Fruit fly (Drosophila melanogaster) whole organism, embryonic: ENCODE data around the gene Pex1.

Source experiments
- Ada2b ChIP-seq: fragments of 200-800 bp; sonication (Bioruptor generic); IDR thresholded peaks from 2 replicates; pipeline ENCODE4 v1.3.6; 2022; ENCODE audit warnings: missing biosample characterization, missing genetic modification characterization
- Atf3 ChIP-seq: fragments of 200-800 bp; sonication (Bioruptor generic); optimal IDR thresholded peaks from 3 replicates; lab custom pipeline; 2016; ENCODE audit warnings: missing biosample characterization, missing genetic modification characterization
- BEAF-32 ChIP-seq: fragments of 200-800 bp; sonication (Bioruptor generic); optimal IDR thresholded peaks from 3 replicates; lab custom pipeline; 2017; ENCODE audit warnings: missing biosample characterization, missing genetic modification characterization, mild to moderate bottlenecking, moderate library complexity, missing genetic modification reagents
- CG1024 ChIP-seq: fragments of 200-800 bp; sonication (Bioruptor generic); IDR thresholded peaks from 2 replicates; pipeline ENCODE4 v1.3.6; 2022; ENCODE audit warnings: missing biosample characterization, missing genetic modification characterization
- CG10431 ChIP-seq: fragments of 200-800 bp; sonication (Bioruptor generic); optimal IDR thresholded peaks from 3 replicates; lab custom pipeline; 2018; ENCODE audit warnings: missing biosample characterization, mild to moderate bottlenecking, missing genetic modification characterization
- CG10565 ChIP-seq: fragments of 200-800 bp; sonication (Bioruptor generic); optimal IDR thresholded peaks from 3 replicates; lab custom pipeline; 2016; ENCODE audit warnings: missing biosample characterization, mild to moderate bottlenecking, missing genetic modification characterization
- CG11560 ChIP-seq: fragments of 200-800 bp; sonication (Bioruptor generic); IDR thresholded peaks from 3 replicates; pipeline ENCODE4 v1.3.6; 2022; ENCODE audit warnings: missing biosample characterization, missing genetic modification characterization
- CG15514 ChIP-seq: fragments of 200-800 bp; sonication (Bioruptor generic); optimal IDR thresholded peaks from 3 replicates; lab custom pipeline; 2017; ENCODE audit warnings: missing biosample characterization, missing genetic modification characterization, mild to moderate bottlenecking, moderate library complexity, missing genetic modification reagents
- CG1832 ChIP-seq: fragments of 200-800 bp; sonication (Bioruptor generic); optimal IDR thresholded peaks from 2 replicates; lab custom pipeline; 2017; ENCODE audit warnings: missing biosample characterization, mild to moderate bottlenecking, missing genetic modification characterization, inconsistent platforms
- CG18764 ChIP-seq: fragments of 200-800 bp; sonication (Bioruptor generic); optimal IDR thresholded peaks from 3 replicates; lab custom pipeline; 2016; ENCODE audit warnings: missing biosample characterization, missing genetic modification characterization
- CG30020 ChIP-seq: fragments of 200-800 bp; optimal IDR thresholded peaks from 2 replicates; lab custom pipeline; 2019; ENCODE audit warnings: missing biosample characterization, mild to moderate bottlenecking, missing genetic modification characterization, moderate library complexity
- CG31224 ChIP-seq: fragments of 200-800 bp; sonication (Bioruptor generic); IDR thresholded peaks from 2 replicates; pipeline ENCODE4 v1.3.6; 2022; ENCODE audit warnings: missing biosample characterization, missing genetic modification characterization
- CG4404 ChIP-seq: fragments of 200-800 bp; sonication (Bioruptor generic); IDR thresholded peaks from 2 replicates; pipeline ENCODE4 v1.3.6; 2022; ENCODE audit warnings: missing biosample characterization, missing genetic modification characterization
- CG4617 ChIP-seq: fragments of 200-800 bp; sonication (Bioruptor generic); optimal IDR thresholded peaks from 3 replicates; lab custom pipeline; 2016; ENCODE audit warnings: missing biosample characterization, missing genetic modification characterization, borderline replicate concordance
- CG6683 ChIP-seq: fragments of 200-800 bp; sonication (Bioruptor generic); optimal IDR thresholded peaks from 2 replicates; lab custom pipeline; 2017; ENCODE audit warnings: missing biosample characterization, mild to moderate bottlenecking, missing genetic modification characterization, missing genetic modification reagents
- CG6765 ChIP-seq: fragments of 200-800 bp; sonication (Bioruptor generic); optimal IDR thresholded peaks from 3 replicates; lab custom pipeline; 2017; ENCODE audit warnings: missing biosample characterization, mild to moderate bottlenecking, missing genetic modification characterization
- CG7357 ChIP-seq: fragments of 200-800 bp; sonication (Bioruptor generic); IDR thresholded peaks from 3 replicates; pipeline ENCODE4 v1.3.6; 2022; ENCODE audit warnings: missing biosample characterization, missing genetic modification characterization
- CG7556 ChIP-seq: fragments of 200-800 bp; sonication (Bioruptor generic); optimal IDR thresholded peaks from 2 replicates; lab custom pipeline; 2017; ENCODE audit warnings: missing biosample characterization, mild to moderate bottlenecking, missing genetic modification characterization
- CG8359 ChIP-seq: fragments of 200-800 bp; sonication (Bioruptor generic); optimal IDR thresholded peaks from 2 replicates; lab custom pipeline; 2017; ENCODE audit warnings: missing biosample characterization, mild to moderate bottlenecking, missing genetic modification characterization, borderline replicate concordance
- CG9727 ChIP-seq: fragments of 200-800 bp; sonication (Bioruptor generic); optimal IDR thresholded peaks from 3 replicates; lab custom pipeline; 2017; ENCODE audit warnings: missing biosample characterization, mild to moderate bottlenecking, missing genetic modification characterization
- CG9876 ChIP-seq: fragments of 200-800 bp; sonication (Bioruptor generic); optimal IDR thresholded peaks from 2 replicates; lab custom pipeline; 2016; ENCODE audit warnings: missing biosample characterization, missing genetic modification characterization
- D19A ChIP-seq: fragments of 200-800 bp; optimal IDR thresholded peaks from 3 replicates; lab custom pipeline; 2019; ENCODE audit warnings: missing biosample characterization, mild to moderate bottlenecking, missing genetic modification characterization, moderate library complexity
- Gug ChIP-seq: fragments of 200-800 bp; sonication (Bioruptor generic); IDR thresholded peaks from 4 replicates; pipeline ENCODE4 v1.3.6; 2022; ENCODE audit warnings: missing biosample characterization, missing genetic modification characterization
- HLH3B ChIP-seq: fragments of 200-800 bp; sonication (Bioruptor generic); IDR thresholded peaks from 2 replicates; pipeline ENCODE4 v1.3.6; 2022; ENCODE audit warnings: missing biosample characterization, missing genetic modification characterization
- Max ChIP-seq: fragments of 200-800 bp; sonication (Bioruptor generic); optimal IDR thresholded peaks from 2 replicates; lab custom pipeline; 2016; ENCODE audit warnings: missing biosample characterization, mild to moderate bottlenecking, missing genetic modification characterization
- PHDP ChIP-seq: fragments of 200-800 bp; sonication (Bioruptor generic); optimal IDR thresholded peaks from 3 replicates; lab custom pipeline; 2018; ENCODE audit warnings: missing biosample characterization, mild to moderate bottlenecking, missing genetic modification characterization, moderate library complexity
- Ptx1 ChIP-seq: fragments of 200-800 bp; sonication (Bioruptor generic); IDR thresholded peaks from 2 replicates; pipeline ENCODE4 v1.3.6; 2022; ENCODE audit warnings: missing biosample characterization, missing genetic modification characterization
- Rx ChIP-seq: fragments of 200-800 bp; sonication (Bioruptor generic); IDR thresholded peaks from 2 replicates; pipeline ENCODE4 v1.3.6; 2022; ENCODE audit warnings: missing biosample characterization, missing genetic modification characterization
- ac ChIP-seq: fragments of 200-800 bp; sonication (Bioruptor generic); optimal IDR thresholded peaks from 3 replicates; lab custom pipeline; 2017; ENCODE audit warnings: missing biosample characterization, mild to moderate bottlenecking, missing genetic modification characterization
- aop ChIP-seq: fragments of 200-800 bp; sonication (Bioruptor generic); IDR thresholded peaks from 2 replicates; pipeline ENCODE4 v1.3.6; 2022; ENCODE audit warnings: missing biosample characterization, missing genetic modification characterization
- ap ChIP-seq: fragments of 200-800 bp; sonication (Bioruptor generic); IDR thresholded peaks from 2 replicates; pipeline ENCODE4 v1.3.6; 2022; ENCODE audit warnings: missing biosample characterization, missing genetic modification characterization
- bigmax ChIP-seq: fragments of 200-800 bp; sonication (Bioruptor generic); optimal IDR thresholded peaks from 2 replicates; lab custom pipeline; 2018; ENCODE audit warnings: missing biosample characterization, mild to moderate bottlenecking, missing genetic modification characterization
- br ChIP-seq: fragments of >200 bp; optimal IDR thresholded peaks from 2 replicates; lab custom pipeline; 2017
- da ChIP-seq: fragments of 200-800 bp; sonication (Bioruptor generic); optimal IDR thresholded peaks from 2 replicates; lab custom pipeline; 2016; ENCODE audit warnings: missing biosample characterization, missing genetic modification characterization
- dysf ChIP-seq: fragments of 200-800 bp; sonication (Bioruptor generic); IDR thresholded peaks from 3 replicates; pipeline ENCODE4 v1.3.6; 2022; ENCODE audit warnings: missing biosample characterization, missing genetic modification characterization
- esg ChIP-seq: fragments of 200-800 bp; sonication (Bioruptor generic); conservative IDR thresholded peaks from 2 replicates; pipeline ENCODE4 v1.3.6; 2022; ENCODE audit warnings: missing biosample characterization, missing genetic modification characterization
- ewg ChIP-seq: fragments of 200-800 bp; sonication (Bioruptor generic); optimal IDR thresholded peaks from 3 replicates; lab custom pipeline; 2017; ENCODE audit warnings: mild to moderate bottlenecking, missing biosample characterization, missing genetic modification reagents, missing genetic modification characterization
- fu2 ChIP-seq: fragments of 200-800 bp; sonication (Bioruptor generic); optimal IDR thresholded peaks from 2 replicates; lab custom pipeline; 2016; ENCODE audit warnings: missing biosample characterization, missing genetic modification characterization
- gce ChIP-seq: fragments of 200-800 bp; sonication (Bioruptor generic); IDR thresholded peaks from 3 replicates; pipeline ENCODE4 v1.3.6; 2022; ENCODE audit warnings: missing biosample characterization, missing genetic modification characterization
- jigr1 ChIP-seq: fragments of 200-800 bp; sonication (Bioruptor generic); IDR thresholded peaks from 3 replicates; pipeline ENCODE4 v1.3.6; 2022; ENCODE audit warnings: missing biosample characterization, missing genetic modification characterization
- jing ChIP-seq: fragments of 200-800 bp; sonication (Bioruptor generic); optimal IDR thresholded peaks from 2 replicates; lab custom pipeline; 2018; ENCODE audit warnings: missing biosample characterization, mild to moderate bottlenecking, missing genetic modification characterization
- jumu ChIP-seq: fragments of 200-800 bp; sonication (Bioruptor generic); optimal IDR thresholded peaks from 3 replicates; lab custom pipeline; 2016; ENCODE audit warnings: missing biosample characterization, missing genetic modification characterization
- klu ChIP-seq: fragments of 200-800 bp; sonication (Bioruptor generic); IDR thresholded peaks from 2 replicates; pipeline ENCODE4 v1.3.6; 2022; ENCODE audit warnings: missing biosample characterization, missing genetic modification characterization
- mirr ChIP-seq: fragments of 200-800 bp; sonication (Bioruptor generic); optimal IDR thresholded peaks from 3 replicates; lab custom pipeline; 2018; ENCODE audit warnings: missing biosample characterization, mild to moderate bottlenecking, missing genetic modification characterization
- nerfin-1 ChIP-seq: fragments of 200-800 bp; sonication (Bioruptor generic); optimal IDR thresholded peaks from 3 replicates; lab custom pipeline; 2019; ENCODE audit warnings: missing biosample characterization, mild to moderate bottlenecking, missing genetic modification characterization, moderate library complexity
- ro ChIP-seq: fragments of 200-800 bp; sonication (Bioruptor generic); IDR thresholded peaks from 2 replicates; pipeline ENCODE4 v1.3.6; 2022; ENCODE audit warnings: missing biosample characterization, missing genetic modification characterization
- sima ChIP-seq: fragments of 200-800 bp; sonication (Bioruptor generic); optimal IDR thresholded peaks from 2 replicates; lab custom pipeline; 2016; ENCODE audit warnings: missing biosample characterization, missing genetic modification characterization
- slou ChIP-seq: fragments of 200-800 bp; sonication (Bioruptor generic); optimal IDR thresholded peaks from 3 replicates; lab custom pipeline; 2016; ENCODE audit warnings: missing biosample characterization, missing genetic modification characterization
- toy ChIP-seq: fragments of 200-800 bp; sonication (Bioruptor generic); IDR thresholded peaks from 2 replicates; pipeline ENCODE4 v1.3.6; 2022; ENCODE audit warnings: missing biosample characterization, missing genetic modification characterization
- zfh2 ChIP-seq: fragments of 200-800 bp; sonication (Bioruptor generic); optimal IDR thresholded peaks from 2 replicates; lab custom pipeline; 2016; ENCODE audit warnings: missing biosample characterization, missing genetic modification characterization

The Pex1 gene

dm6 chr3L:14050944-14051548, 20.6 kb upstream of the Pex1 start, which contains the start of gene CG6833 (continued):
- TF ChIP-seq Ptx1 (GFP tag; lab: Robert Waterston, UW), result peak; percentile 85
- peak; percentile 41; the same call in 1 of the 3 replicates for TF ChIP-seq CG7357 (GFP tag; lab: Robert Waterston, UW)
- TF ChIP-seq CG15514 (GFP tag; lab: Kevin White, UChicago), result peak; percentile 69
- peak; percentile 70 for TF ChIP-seq jumu (GFP tag; lab: Kevin White, UChicago)
- no peak for TF ChIP-seq ac
- no peak for TF ChIP-seq ro (GFP tag; lab: Robert Waterston, UW)
- peak; percentile 27 for TF ChIP-seq slou (GFP tag; lab: Kevin White, UChicago)
- TF ChIP-seq ewg (GFP tag; lab: Kevin White, UChicago), result peak; percentile 38
- TF ChIP-seq klu (GFP tag; lab: Robert Waterston, UW), result peak; percentile 43; the same call in 1 of the 2 replicates
- TF ChIP-seq CG7556 (GFP tag; lab: Kevin White, UChicago), result peak; percentile 4
- peak; percentile 6 for TF ChIP-seq da (GFP tag; lab: Kevin White, UChicago)
- TF ChIP-seq Atf3 (GFP tag; lab: Kevin White, UChicago), result peak; percentile 50
- TF ChIP-seq CG1832 (GFP tag; lab: Kevin White, UChicago), result no peak
- no peak for TF ChIP-seq CG10431
- TF ChIP-seq esg (GFP tag; lab: Robert Waterston, UW), result peak; percentile 62; the same call in 1 of the 2 replicates
- no peak for TF ChIP-seq br (lab: Kevin White, UChicago)
- peak; percentile 42 for TF ChIP-seq CG9727
- TF ChIP-seq CG18764 (GFP tag; lab: Kevin White, UChicago), result peak; percentile 65
- peak; percentile 61 for TF ChIP-seq CG30020 (tag; lab: Kevin White, UChicago)
- peak; percentile 74 for TF ChIP-seq CG4617 (GFP tag; lab: Kevin White, UChicago)
- TF ChIP-seq PHDP, result peak; percentile 10
- peak; percentile 77 for TF ChIP-seq CG31224 (GFP tag; lab: Robert Waterston, UW)
- TF ChIP-seq Ada2b (GFP tag; lab: Robert Waterston, UW), result peak; percentile 76
- 0 out of 3 replicates have a peak, but pooled peaks have one; percentile 24 for TF ChIP-seq jigr1 (GFP tag; lab: Robert Waterston, UW)
- no peak for TF ChIP-seq bigmax (GFP tag; lab: Kevin White, UChicago)
- peak; percentile 41; the same call in 1 of the 2 replicates for TF ChIP-seq toy
- no peak for TF ChIP-seq CG8359 (GFP tag; lab: Kevin White, UChicago)
- peak; percentile 8 for TF ChIP-seq D19A (tag; lab: Kevin White, UChicago)
- no peak for TF ChIP-seq jing (GFP tag; lab: Kevin White, UChicago)
- no peak for TF ChIP-seq CG6765
- peak; percentile 68 for TF ChIP-seq HLH3B (GFP tag; lab: Robert Waterston, UW)
- TF ChIP-seq BEAF-32 (GFP tag; lab: Kevin White, UChicago), result peak; percentile 32
- no peak for TF ChIP-seq CG6683
- peak; percentile 94 for TF ChIP-seq Gug (GFP tag; lab: Robert Waterston, UW)
- peak; percentile 62 for TF ChIP-seq mirr (GFP tag; lab: Kevin White, UChicago)
- peak; percentile 39; the same call in 1 of the 3 replicates for TF ChIP-seq CG11560 (tag; lab: Robert Waterston, UW)
- TF ChIP-seq gce, result peak; percentile 72; the same call in 1 of the 3 replicates
- peak; percentile 58; the same call in 1 of the 2 replicates for TF ChIP-seq aop (GFP tag; lab: Robert Waterston, UW)
- peak; percentile 77 for TF ChIP-seq CG9876 (GFP tag; lab: Kevin White, UChicago)
- peak; percentile 65 for TF ChIP-seq CG4404
- peak; percentile 72 for TF ChIP-seq Rx (GFP tag; lab: Robert Waterston, UW)
- TF ChIP-seq CG10565 (GFP tag; lab: Kevin White, UChicago), result no peak
- TF ChIP-seq sima (GFP tag; lab: Kevin White, UChicago), result peak; percentile 0
- TF ChIP-seq Max (GFP tag; lab: Kevin White, UChicago), result peak; percentile 55
- TF ChIP-seq ap (GFP tag; lab: Robert Waterston, UW), result peak; percentile 48; the same call in 1 of the 2 replicates
- peak; percentile 38 for TF ChIP-seq nerfin-1 (tag; lab: Kevin White, UChicago)
- TF ChIP-seq zfh2, result peak; percentile 85
- peak; percentile 50 for TF ChIP-seq fu2
- no peak; the same call in 1 of the 2 replicates for TF ChIP-seq CG1024 (GFP tag; lab: Robert Waterston, UW)
- TF ChIP-seq dysf (GFP tag; lab: Robert Waterston, UW), result peak; percentile 81
